Worm (Caenorhabditis elegans) whole organism, L4 larva: ENCODE measurements around the gene F32D1.3.

ENCODE experiments used
- F37D6.2 ChIP-seq: sonication (generic microtip); optimal IDR thresholded peaks from 2 replicates; lab custom pipeline; 2016; ENCODE audit warnings: mild to moderate bottlenecking, missing genetic modification characterization, missing compliant biosample characterization
- F49E8.2 ChIP-seq: sonication (generic microtip); optimal IDR thresholded peaks from 2 replicates; lab custom pipeline; 2016; ENCODE audit warnings: missing compliant biosample characterization, mild to moderate bottlenecking, missing genetic modification characterization, borderline replicate concordance
- R02D3.7 ChIP-seq: fragments of 150-350 bp; sonication (generic microtip); optimal IDR thresholded peaks from 3 replicates; lab custom pipeline; 2014; ENCODE audit warnings: missing biosample characterization, missing genetic modification characterization
- T20F7.1 ChIP-seq: fragments of 200-800 bp; sonication (Bioruptor generic); optimal IDR thresholded peaks from 2 replicates; lab custom pipeline; 2018; ENCODE audit warnings: mild to moderate bottlenecking, missing genetic modification characterization, missing compliant biosample characterization
- ZK337.2 ChIP-seq: fragments of 200-800 bp; sonication (Bioruptor generic); IDR thresholded peaks from 2 replicates; pipeline ENCODE4 v1.3.6; 2022; ENCODE audit warnings: missing genetic modification reagents, missing genetic modification characterization, missing compliant biosample characterization
- aha-1 ChIP-seq: fragments of 150-350 bp; peaks from one replicate; lab custom pipeline; 2014; ENCODE audit warnings: missing biosample characterization, missing genetic modification characterization
- attf-4 ChIP-seq: sonication (generic microtip); optimal IDR thresholded peaks from 3 replicates; lab custom pipeline; 2017; ENCODE audit warnings: missing biosample characterization, missing genetic modification characterization
- ceh-28 ChIP-seq: fragments of 150-350 bp; optimal IDR thresholded peaks from 2 replicates; lab custom pipeline; 2014; ENCODE audit warnings: missing biosample characterization, missing genetic modification reagents, missing genetic modification characterization
- ceh-44 ChIP-seq: fragments of 200-800 bp; sonication (Bioruptor generic); IDR thresholded peaks from 2 replicates; pipeline ENCODE4 v1.3.6; 2022; ENCODE audit warnings: missing genetic modification reagents, missing genetic modification characterization, missing compliant biosample characterization
- ceh-82 ChIP-seq: sonication (generic microtip); optimal IDR thresholded peaks from 2 replicates; lab custom pipeline; 2017; ENCODE audit warnings: missing biosample characterization, missing genetic modification characterization
- ctbp-1 ChIP-seq: fragments of 200-800 bp; sonication (Bioruptor generic); IDR thresholded peaks from 2 replicates; pipeline ENCODE4 v1.3.6; 2022; ENCODE audit warnings: missing genetic modification reagents, missing genetic modification characterization, missing compliant biosample characterization
- daf-8 ChIP-seq: fragments of 200-800 bp; sonication (Bioruptor generic); IDR thresholded peaks from 2 replicates; pipeline ENCODE4 v1.3.6; 2022; ENCODE audit warnings: missing genetic modification characterization, missing compliant biosample characterization
- dmd-8 ChIP-seq: fragments of 200-800 bp; sonication (Bioruptor generic); IDR thresholded peaks from 2 replicates; pipeline ENCODE4 v1.3.6; 2022; ENCODE audit warnings: missing genetic modification characterization, missing compliant biosample characterization
- dpl-1 ChIP-seq: fragments of 150-350 bp; optimal IDR thresholded peaks from 2 replicates; lab custom pipeline; 2014; ENCODE audit warnings: missing biosample characterization, missing genetic modification reagents, missing genetic modification characterization
- fkh-10 ChIP-seq: fragments of 150-350 bp; optimal IDR thresholded peaks from 2 replicates; lab custom pipeline; 2014; ENCODE audit warnings: missing biosample characterization, missing genetic modification reagents, missing genetic modification characterization
- hlh-30 ChIP-seq: sonication (generic microtip); optimal IDR thresholded peaks from 2 replicates; lab custom pipeline; 2017; ENCODE audit warnings: antibody characterized with exemption, mild to moderate bottlenecking, missing genetic modification characterization, missing compliant biosample characterization; ENCODE audit not compliant: insufficient read depth
- hmg-1.1 ChIP-seq: fragments of 200-800 bp; sonication (Bioruptor generic); IDR thresholded peaks from 2 replicates; pipeline ENCODE4 v1.3.6; 2022; ENCODE audit warnings: missing genetic modification reagents, missing genetic modification characterization, missing compliant biosample characterization
- lim-7 ChIP-seq: fragments of 200-800 bp; sonication (Bioruptor generic); IDR thresholded peaks from 2 replicates; pipeline ENCODE4 v1.3.6; 2022; ENCODE audit warnings: missing genetic modification characterization, missing compliant biosample characterization
- lin-1 ChIP-seq: fragments of 200-800 bp; sonication (Bioruptor generic); IDR thresholded peaks from 2 replicates; pipeline ENCODE4 v1.3.6; 2022; ENCODE audit warnings: missing genetic modification reagents, missing genetic modification characterization, missing compliant biosample characterization
- lin-38 ChIP-seq: fragments of 200-800 bp; sonication (Bioruptor generic); IDR thresholded peaks from 2 replicates; pipeline ENCODE4 v1.3.6; 2022; ENCODE audit warnings: missing genetic modification reagents, missing genetic modification characterization, missing compliant biosample characterization
- madf-5 ChIP-seq, 2 experiments: fragments of 200-800 bp; sonication (Bioruptor generic); IDR thresholded peaks; 2 replicates each; pipeline ENCODE4 v1.3.6; 2022; ENCODE audit warnings: missing compliant biosample characterization in 2 of 2, missing genetic modification characterization in 2 of 2
- madf-9 ChIP-seq: fragments of 200-800 bp; sonication (Bioruptor generic); conservative IDR thresholded peaks from 2 replicates; pipeline ENCODE4 v1.3.6; 2022; ENCODE audit warnings: missing genetic modification reagents, missing genetic modification characterization, missing compliant biosample characterization
- mdt-29 ChIP-seq: fragments of 200-800 bp; sonication (Bioruptor generic); IDR thresholded peaks from 2 replicates; pipeline ENCODE4 v1.3.6; 2022; ENCODE audit warnings: missing genetic modification reagents, missing genetic modification characterization, missing compliant biosample characterization
- mep-1 ChIP-seq: fragments of 150-350 bp; sonication (generic microtip); optimal IDR thresholded peaks from 3 replicates; lab custom pipeline; 2014; ENCODE audit warnings: missing biosample characterization, missing genetic modification characterization
- mxl-3 ChIP-seq: fragments of 200-800 bp; sonication (Bioruptor generic); optimal IDR thresholded peaks from 2 replicates; lab custom pipeline; 2018; ENCODE audit warnings: mild to moderate bottlenecking, missing genetic modification characterization, missing compliant biosample characterization
- nhr-10 ChIP-seq: fragments of 150-350 bp; optimal IDR thresholded peaks from 2 replicates; lab custom pipeline; 2014; ENCODE audit warnings: missing biosample characterization, missing genetic modification characterization
- nhr-11 ChIP-seq: fragments of 150-350 bp; optimal IDR thresholded peaks from 2 replicates; lab custom pipeline; 2014; ENCODE audit warnings: missing biosample characterization, missing genetic modification characterization
- nhr-28 ChIP-seq: fragments of 150-350 bp; optimal IDR thresholded peaks from 2 replicates; lab custom pipeline; 2014; ENCODE audit warnings: missing biosample characterization, missing genetic modification characterization
- nhr-41 ChIP-seq: fragments of 200-800 bp; sonication (Bioruptor generic); IDR thresholded peaks from 2 replicates; pipeline ENCODE4 v1.3.6; 2022; ENCODE audit warnings: missing genetic modification reagents, missing genetic modification characterization, missing compliant biosample characterization
- nhr-6 ChIP-seq: fragments of 150-350 bp; optimal IDR thresholded peaks from 2 replicates; lab custom pipeline; 2014; ENCODE audit warnings: missing biosample characterization, missing genetic modification characterization
- nhr-77 ChIP-seq: fragments of 150-350 bp; optimal IDR thresholded peaks from 2 replicates; lab custom pipeline; 2014; ENCODE audit warnings: missing biosample characterization, missing genetic modification characterization
- php-3 ChIP-seq: fragments of 200-800 bp; sonication (Bioruptor generic); IDR thresholded peaks from 2 replicates; pipeline ENCODE4 v1.3.6; 2022; ENCODE audit warnings: missing genetic modification reagents, missing genetic modification characterization, missing compliant biosample characterization
- pqm-1 ChIP-seq: sonication (generic microtip); optimal IDR thresholded peaks from 2 replicates; lab custom pipeline; 2017; ENCODE audit warnings: missing biosample characterization, missing genetic modification characterization
- snpc-4 ChIP-seq: fragments of 150-350 bp; optimal IDR thresholded peaks from 2 replicates; lab custom pipeline; 2014; ENCODE audit warnings: missing biosample characterization, missing genetic modification characterization
- spr-3 ChIP-seq: fragments of 200-800 bp; sonication (Bioruptor generic); optimal IDR thresholded peaks from 2 replicates; lab custom pipeline; 2018; ENCODE audit warnings: mild to moderate bottlenecking, missing genetic modification characterization, missing compliant biosample characterization
- tag-97 ChIP-seq: fragments of 200-800 bp; sonication (Bioruptor generic); IDR thresholded peaks from 2 replicates; pipeline ENCODE4 v1.3.6; 2022; ENCODE audit warnings: missing genetic modification characterization, missing compliant biosample characterization
- tra-1 ChIP-seq: fragments of 200-800 bp; sonication (Bioruptor generic); IDR thresholded peaks from 2 replicates; pipeline ENCODE4 v1.3.6; 2022; ENCODE audit warnings: missing genetic modification reagents, missing genetic modification characterization, missing compliant biosample characterization
- unc-130 ChIP-seq: sonication (generic microtip); optimal IDR thresholded peaks from 2 replicates; lab custom pipeline; 2016; ENCODE audit warnings: missing genetic modification reagents, missing genetic modification characterization, missing compliant biosample characterization
- unc-39 ChIP-seq: sonication (generic microtip); optimal IDR thresholded peaks from 2 replicates; lab custom pipeline; 2017; ENCODE audit warnings: missing biosample characterization, missing genetic modification characterization
- unc-62 ChIP-seq, 3 experiments: fragments of 150-350 bp in 1 of 3; sonication (generic microtip); optimal IDR thresholded peaks in 2 of 3; peaks in 1 of 3; 1 replicate in 1 of 3; 2 replicates in 2 of 3; lab custom pipeline; 2014 to 2017; ENCODE audit warnings: missing biosample characterization in 3 of 3, missing genetic modification characterization in 3 of 3, missing genetic modification reagents in 3 of 3, missing genotype in 1 of 3
- zfp-3 ChIP-seq: fragments of 200-800 bp; sonication (Bioruptor generic); conservative IDR thresholded peaks from 2 replicates; pipeline ENCODE4 v1.3.6; 2022; ENCODE audit warnings: missing genetic modification reagents, missing genetic modification characterization, missing compliant biosample characterization

The F32D1.3 gene

DNA sequence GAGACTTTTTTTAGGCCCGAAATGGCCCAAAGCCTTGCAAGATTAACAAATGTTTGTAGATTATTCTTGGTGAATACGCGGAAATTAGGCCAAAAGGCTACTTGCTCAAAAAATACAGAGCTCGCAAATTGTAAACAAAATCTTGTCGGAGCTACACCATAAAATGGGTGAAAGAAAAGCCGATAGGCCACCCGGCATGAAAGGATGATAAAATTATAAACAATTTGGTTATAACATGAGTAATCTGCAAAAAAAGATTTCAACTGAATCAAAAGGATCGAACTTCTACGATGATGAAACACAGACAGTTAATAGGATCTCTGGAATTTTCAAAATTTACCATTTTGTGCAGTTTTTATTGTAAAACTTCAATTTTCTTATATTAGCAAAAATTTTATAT, 36.8 kb upstream of the F32D1.3 start:
- TF ChIP-seq spr-3 (GFP tag; lab: Kevin White, UChicago), result no peak
- peak; percentile 93 for TF ChIP-seq aha-1 (tag; lab: Kevin White, UChicago)

DNA sequence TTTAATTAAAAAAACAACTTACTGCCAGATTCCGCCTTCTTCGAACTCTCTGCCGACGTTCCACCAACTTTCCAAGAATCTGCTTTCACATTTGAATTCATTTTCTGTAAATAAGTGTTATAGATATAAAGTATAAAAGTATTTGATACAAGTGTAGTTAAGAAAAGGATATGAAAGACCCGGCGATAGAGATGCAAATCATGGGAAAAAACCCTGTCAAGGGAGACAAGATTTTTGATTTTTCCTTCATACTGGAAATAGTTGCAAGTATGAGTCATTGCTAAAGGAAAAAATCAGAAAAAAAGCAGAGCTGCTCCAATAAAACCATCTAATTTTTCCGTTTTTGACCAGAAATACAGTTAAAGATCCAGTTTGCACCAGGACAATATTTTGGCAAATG, 34.9 kb upstream of the F32D1.3 start, which contains the start of gene F13A2.3:
Gene F13A2.3, minus strand, starts transcription at position 101 of the 400 bp plus-strand sequence.
- TF ChIP-seq pqm-1 (tag; lab: Kevin White, UChicago) (no peak), R02D3.7 (tag; lab: Kevin White, UChicago) (no peak), hlh-30 (no peak), nhr-6 (no peak), fkh-10 (GFP tag; lab: Kevin White, UChicago) (no peak), php-3 (GFP tag; lab: Robert Waterston, UW) (no peak), ZK337.2 (GFP tag; lab: Robert Waterston, UW) (no peak), daf-8 (GFP tag; lab: Robert Waterston, UW) (no peak), unc-39 (tag; lab: Kevin White, UChicago) (no peak), madf-5 (GFP tag; IDR thresholded peaks at IDR 0.05; lab: Robert Waterston, UW) (no peak), hmg-1.1 (GFP tag; lab: Robert Waterston, UW) (no peak), unc-130 (no peak), lim-7 (GFP tag; lab: Robert Waterston, UW) (no peak), ceh-44 (GFP tag; lab: Robert Waterston, UW) (no peak), tra-1 (GFP tag; lab: Robert Waterston, UW) (no peak), unc-62 (GFP tag; optimal IDR thresholded peaks at IDR 0.05 in 1 of 2; lab: Kevin White, UChicago) (no peak), unc-62 (tag; optimal IDR thresholded peaks at IDR 0.05; lab: Kevin White, UChicago) (no peak), zfp-3 (GFP tag; lab: Robert Waterston, UW) (no peak), T20F7.1 (GFP tag; lab: Kevin White, UChicago) (no peak), attf-4 (tag; lab: Kevin White, UChicago) (no peak)

DNA sequence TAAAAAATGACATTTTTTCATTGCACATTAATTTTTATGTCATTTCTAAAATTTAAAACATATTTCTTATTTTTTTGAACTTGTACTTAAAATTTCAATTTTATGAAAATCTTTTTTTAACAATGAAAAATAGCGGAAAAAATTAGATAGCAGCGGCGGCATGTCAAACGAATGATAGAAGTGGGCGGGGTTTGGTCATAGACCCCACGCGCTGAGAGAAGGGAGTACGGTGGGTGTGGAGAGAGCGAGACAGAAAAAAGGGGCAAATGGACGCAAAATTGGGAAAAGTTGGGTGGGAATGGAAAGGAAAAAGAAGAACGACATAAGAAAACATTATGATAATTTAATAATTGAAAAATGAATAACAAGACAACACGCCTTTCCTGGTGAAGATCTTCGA, 26.5 kb upstream of the F32D1.3 start:
- TF ChIP-seq nhr-77 (tag; lab: Kevin White, UChicago) (no peak), aha-1 (tag; lab: Kevin White, UChicago) (no peak), ceh-28 (tag; lab: Kevin White, UChicago) (no peak), lin-1 (GFP tag; lab: Robert Waterston, UW) (no peak), ceh-82 (tag; lab: Kevin White, UChicago) (no peak), nhr-28 (no peak), nhr-11 (no peak), mdt-29 (GFP tag; lab: Robert Waterston, UW) (no peak), mep-1 (tag; lab: Kevin White, UChicago) (no peak), dpl-1 (no peak)
- TF ChIP-seq, all 104 proteins: peak for 0

DNA sequence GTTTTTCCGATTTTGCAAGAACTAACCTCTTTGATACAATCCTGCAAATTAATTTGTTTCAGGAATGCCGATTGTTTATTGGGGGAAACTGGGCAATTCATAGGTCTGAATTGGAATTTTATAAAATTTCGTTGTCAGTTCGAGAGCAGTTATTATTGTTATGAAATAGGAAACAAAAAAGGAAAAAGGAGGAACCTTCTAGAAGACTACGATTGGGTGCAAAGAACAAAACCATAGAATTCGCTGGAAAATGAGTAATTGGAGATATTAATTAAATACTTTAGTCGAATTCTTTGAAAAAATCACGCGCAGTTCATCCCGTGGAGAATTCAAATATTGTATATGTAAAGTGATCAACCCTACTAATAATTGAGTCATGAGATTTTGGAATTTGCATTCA, 26.0 kb upstream of the F32D1.3 start, which contains the start of gene F13A2.9:
Gene F13A2.9, minus strand, starts transcription at position 101 of the 400 bp plus-strand sequence.
- no peak for TF ChIP-seq tag-97 (GFP tag; lab: Robert Waterston, UW)
- TF ChIP-seq nhr-41 (GFP tag; lab: Robert Waterston, UW), result no peak
- TF ChIP-seq snpc-4 (tag; lab: Kevin White, UChicago), result no peak
- TF ChIP-seq zfp-3 (GFP tag; lab: Robert Waterston, UW), result no peak
- no peak for TF ChIP-seq madf-9 (GFP tag; lab: Robert Waterston, UW)
- TF ChIP-seq F49E8.2 (tag; lab: Kevin White, UChicago), result no peak
- no peak for TF ChIP-seq dmd-8 (GFP tag; lab: Robert Waterston, UW)
- no peak for TF ChIP-seq ctbp-1 (GFP tag; lab: Robert Waterston, UW)
- TF ChIP-seq nhr-28, result no peak
- no peak for TF ChIP-seq F37D6.2 (tag; lab: Kevin White, UChicago)
- no peak for TF ChIP-seq nhr-10 (tag; lab: Kevin White, UChicago)
- no peak for TF ChIP-seq lin-38 (GFP tag; lab: Robert Waterston, UW)
- TF ChIP-seq mxl-3, result no peak
